Fruit fly (Drosophila melanogaster) whole organism, prepupa: Measurements from ENCODE around the gene Met.

Experiments used
- CG32006 ChIP-seq: fragments of 200-800 bp; sonication (Bioruptor generic); optimal IDR thresholded peaks from 3 replicates; lab custom pipeline; 2017; ENCODE audit warnings: missing biosample characterization, mild to moderate bottlenecking, missing genetic modification characterization
- CG7368 ChIP-seq: fragments of 200-800 bp; sonication (Bioruptor generic); optimal IDR thresholded peaks from 3 replicates; lab custom pipeline; 2016; ENCODE audit warnings: missing biosample characterization, missing genetic modification characterization
- Eip75B ChIP-seq: fragments of 200-800 bp; sonication (Bioruptor generic); optimal IDR thresholded peaks from 3 replicates; lab custom pipeline; 2016; ENCODE audit warnings: missing biosample characterization, missing genetic modification characterization
- Lpt ChIP-seq: fragments of 200-800 bp; sonication (Bioruptor generic); optimal IDR thresholded peaks from 3 replicates; lab custom pipeline; 2016; ENCODE audit warnings: missing biosample characterization, missing genetic modification characterization
- Met ChIP-seq: fragments of 200-800 bp; sonication (Bioruptor generic); optimal IDR thresholded peaks from 3 replicates; lab custom pipeline; 2016; ENCODE audit warnings: missing biosample characterization, missing genetic modification characterization
- OdsH ChIP-seq: fragments of 200-800 bp; sonication (Bioruptor generic); optimal IDR thresholded peaks from 3 replicates; lab custom pipeline; 2016; ENCODE audit warnings: missing biosample characterization, missing genetic modification characterization
- cyc ChIP-seq: fragments of 200-800 bp; sonication (Bioruptor generic); optimal IDR thresholded peaks from 3 replicates; lab custom pipeline; 2016; ENCODE audit warnings: missing biosample characterization, missing genetic modification characterization
- topi ChIP-seq: fragments of 200-800 bp; sonication (Bioruptor generic); optimal IDR thresholded peaks from 3 replicates; lab custom pipeline; 2016; ENCODE audit warnings: missing biosample characterization, missing genetic modification characterization

- no peak for TF ChIP-seq OdsH (GFP tag; lab: Kevin White, UChicago)
- no peak for TF ChIP-seq CG7368 (GFP tag; lab: Kevin White, UChicago)
- no peak for TF ChIP-seq CG32006 (GFP tag; lab: Kevin White, UChicago)
- peak; percentile 4 for TF ChIP-seq Lpt (GFP tag; lab: Kevin White, UChicago)
- no peak for TF ChIP-seq topi (GFP tag; lab: Kevin White, UChicago)
- no peak for TF ChIP-seq Met (GFP tag; lab: Kevin White, UChicago)
- no peak for TF ChIP-seq cyc
- TF ChIP-seq Eip75B (GFP tag; lab: Kevin White, UChicago) = peak; percentile 7
Observed at dm6 chrX:11621866-11622648, 6.1 kb downstream of the Met start, which contains the start of gene Ptp10D.
